Worm (Caenorhabditis elegans): ENCODE data around the gene coh-1.

- TF ChIP-seq set-16 (GFP tag; IDR thresholded peaks at IDR 0.05) (no peak), F10B5.3 (tag; optimal IDR thresholded peaks at IDR 0.05) (no peak), snpc-4 (tag; optimal IDR thresholded peaks at IDR 0.05) (no peak), nhr-76 (tag; optimal IDR thresholded peaks at IDR 0.05) (no peak), zag-1 (tag; optimal IDR thresholded peaks at IDR 0.05) (no peak), lin-15B (tag; optimal IDR thresholded peaks at IDR 0.05) (no peak), aly-2 (tag; optimal IDR thresholded peaks at IDR 0.05) (no peak), F26F4.8 (GFP tag; conservative IDR thresholded peaks at IDR 0.05) (no peak), ama-1 (optimal IDR thresholded peaks at IDR 0.05) (no peak), ceh-82 (tag; optimal IDR thresholded peaks at IDR 0.05) (no peak), ztf-11 (tag; optimal IDR thresholded peaks at IDR 0.05) (no peak), D1046.2 (GFP tag; IDR thresholded peaks at IDR 0.05) (no peak)
These were observed 36.9 kb downstream of the coh-1 start, which contains the start of gene C01C10.2 for ce11 chrX:7437949-7438348.
